Worm (Caenorhabditis elegans): Measurements from ENCODE around the gene srlf-26.

- no peak for TF ChIP-seq ceh-24 (tag; optimal IDR thresholded peaks at IDR 0.05)
- TF ChIP-seq odd-2 (tag; optimal IDR thresholded peaks at IDR 0.05), result no peak
- TF ChIP-seq pros-1 (tag; optimal IDR thresholded peaks at IDR 0.05), result no peak
- no peak for TF ChIP-seq C08G9.2 (tag; optimal IDR thresholded peaks at IDR 0.05)
- TF ChIP-seq ceh-9 (tag; optimal IDR thresholded peaks at IDR 0.05), result no peak
- no peak for TF ChIP-seq fkh-10 (GFP tag; optimal IDR thresholded peaks at IDR 0.05)
- no peak for TF ChIP-seq dve-1 (tag; optimal IDR thresholded peaks at IDR 0.05)
- TF ChIP-seq pha-4 (tag; optimal IDR thresholded peaks at IDR 0.05), result no peak
- no peak for TF ChIP-seq ceh-19 (GFP tag; optimal IDR thresholded peaks at IDR 0.05)
- no peak for TF ChIP-seq unc-55 (GFP tag; optimal IDR thresholded peaks at IDR 0.05)
These were observed 6.1 kb downstream of the srlf-26 start for ce11 chrIV:13684827-13685226.

All from whole organism, late embryonic.